Worm (Caenorhabditis elegans): ENCODE results near the gene sri-30.

- TF ChIP-seq zag-1 (tag; optimal IDR thresholded peaks at IDR 0.05) = no peak
- no peak for TF ChIP-seq dpl-1 (GFP tag; optimal IDR thresholded peaks at IDR 0.05)
- TF ChIP-seq nhr-12 (tag; optimal IDR thresholded peaks at IDR 0.05) = no peak
- TF ChIP-seq efl-1 (optimal IDR thresholded peaks at IDR 0.05) = no peak
- TF ChIP-seq efl-1 (GFP tag; optimal IDR thresholded peaks at IDR 0.05 in 1 of 2) = no peak
- TF ChIP-seq vab-15 (tag; optimal IDR thresholded peaks at IDR 0.05) = no peak
- TF ChIP-seq ztf-11 (tag; optimal IDR thresholded peaks at IDR 0.05) = no peak
- no peak for TF ChIP-seq elt-2 (tag; optimal IDR thresholded peaks at IDR 0.05)
- TF ChIP-seq blmp-1 (tag; optimal IDR thresholded peaks at IDR 0.05) = no peak
- no peak for TF ChIP-seq pqm-1 (tag; optimal IDR thresholded peaks at IDR 0.05)
These were observed 33.8 kb upstream of the sri-30 start, which contains the start of gene C41H7.9 for ce11 chrII:3012133-3012532.

Measured in whole organism, L1 larva.